Worm (Caenorhabditis elegans) whole organism, early embryonic: ENCODE data around the gene C52E4.7.
A peak's percentile ranks its signal among the peaks of the same experiment; 100 is the strongest.

Experiments used
- B0310.2 ChIP-seq: sonication (generic microtip); optimal IDR thresholded peaks from 2 replicates; lab custom pipeline; 2016; ENCODE audit warnings: mild to moderate bottlenecking, missing genetic modification characterization, missing compliant biosample characterization
- F13C5.2 ChIP-seq: sonication (generic microtip); optimal IDR thresholded peaks from 2 replicates; lab custom pipeline; 2017; ENCODE audit warnings: mild to moderate bottlenecking, missing genetic modification characterization, inconsistent platforms, missing compliant biosample characterization
- aly-1 ChIP-seq: sonication (generic microtip); optimal IDR thresholded peaks from 2 replicates; lab custom pipeline; 2016; ENCODE audit warnings: missing genetic modification characterization, missing compliant biosample characterization
- ama-1 ChIP-seq: fragments of 150-350 bp; optimal IDR thresholded peaks from 2 replicates; lab custom pipeline; 2014
- ceh-13 ChIP-seq: fragments of 200-800 bp; sonication (Bioruptor generic); optimal IDR thresholded peaks from 2 replicates; lab custom pipeline; 2018; ENCODE audit warnings: mild to moderate bottlenecking, missing genetic modification characterization, missing compliant biosample characterization
- ceh-36 ChIP-seq: sonication (generic microtip); optimal IDR thresholded peaks from 2 replicates; lab custom pipeline; 2016; ENCODE audit warnings: missing genetic modification characterization, inconsistent platforms, missing compliant biosample characterization
- ets-7 ChIP-seq: sonication (generic microtip); optimal IDR thresholded peaks from 2 replicates; lab custom pipeline; 2016; ENCODE audit warnings: missing genotype, missing genetic modification characterization, missing compliant biosample characterization
- flt-1 ChIP-seq: fragments of 200-800 bp; sonication (Bioruptor generic); IDR thresholded peaks from 2 replicates; pipeline ENCODE4 v1.3.6; 2022; ENCODE audit warnings: missing genetic modification characterization, missing compliant biosample characterization
- hmbx-1 ChIP-seq: sonication (generic microtip); optimal IDR thresholded peaks from 2 replicates; lab custom pipeline; 2016; ENCODE audit warnings: mild to moderate bottlenecking, missing genetic modification characterization, missing compliant biosample characterization
- hmg-4 ChIP-seq: fragments of 200-800 bp; sonication (Bioruptor generic); optimal IDR thresholded peaks from 2 replicates; lab custom pipeline; 2018; ENCODE audit warnings: mild to moderate bottlenecking, missing genetic modification characterization, missing compliant biosample characterization
- hnd-1 ChIP-seq: sonication (generic microtip); optimal IDR thresholded peaks from 2 replicates; lab custom pipeline; 2016; ENCODE audit warnings: missing genetic modification characterization, missing compliant biosample characterization
- pes-1 ChIP-seq: fragments of 200-800 bp; sonication (Bioruptor generic); IDR thresholded peaks from 2 replicates; pipeline ENCODE4 v1.3.6; 2022; ENCODE audit warnings: missing genetic modification reagents, missing genetic modification characterization, missing compliant biosample characterization
- scrt-1 ChIP-seq: fragments of 200-800 bp; sonication (Bioruptor generic); IDR thresholded peaks from 2 replicates; pipeline ENCODE4 v1.3.6; 2022; ENCODE audit warnings: missing genetic modification characterization, missing compliant biosample characterization
- sea-1 ChIP-seq: fragments of 200-800 bp; sonication (Bioruptor generic); conservative IDR thresholded peaks from 2 replicates; pipeline ENCODE4 v1.3.6; 2022; ENCODE audit warnings: missing genetic modification characterization, missing compliant biosample characterization
- tbx-11 ChIP-seq: fragments of 200-800 bp; sonication (Bioruptor generic); IDR thresholded peaks from 2 replicates; pipeline ENCODE4 v1.3.6; 2022; ENCODE audit warnings: missing genetic modification characterization, missing compliant biosample characterization
- tbx-37 ChIP-seq: fragments of 200-800 bp; sonication (Bioruptor generic); conservative IDR thresholded peaks from 2 replicates; pipeline ENCODE4 v1.3.6; 2022; ENCODE audit warnings: missing genetic modification reagents, missing genetic modification characterization, missing compliant biosample characterization
- tra-4 ChIP-seq: sonication (generic microtip); optimal IDR thresholded peaks from 2 replicates; lab custom pipeline; 2017; ENCODE audit warnings: missing genetic modification characterization, missing compliant biosample characterization

Gene C52E4.7

ce11 chrV:11976734-11977133 is 17.4 kb upstream of the C52E4.7 start:
- TF ChIP-seq ceh-13: no peak
- TF ChIP-seq scrt-1: no peak
- TF ChIP-seq tbx-37 (GFP tag; lab: Robert Waterston, UW): no peak

DNA sequence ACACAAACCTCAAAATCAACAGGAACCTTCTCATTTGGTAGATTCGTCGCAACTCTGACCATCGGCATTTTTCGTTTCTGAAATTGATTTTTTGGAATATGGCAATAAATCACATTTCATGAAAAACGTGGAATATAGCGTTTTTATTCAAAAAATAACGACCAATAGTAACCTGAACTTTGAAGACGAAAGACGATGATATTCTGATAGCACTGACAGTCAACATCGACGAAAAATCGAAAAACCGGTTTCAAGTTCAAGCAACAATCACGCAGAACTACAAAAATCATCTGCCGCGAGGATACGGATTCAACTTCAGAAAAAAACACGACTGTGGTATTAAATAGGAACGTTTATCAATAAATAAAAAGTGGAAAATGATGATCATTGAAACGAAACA is 15.9 kb upstream of the C52E4.7 start, which contains the start of gene mif-2:
TSS of gene mif-2 (minus strand) at position 281 of the 400 bp plus-strand sequence.
- TF ChIP-seq ama-1 (lab: Kevin White, UChicago): peak; percentile 28
- no peak for TF ChIP-seq ceh-13

DNA sequence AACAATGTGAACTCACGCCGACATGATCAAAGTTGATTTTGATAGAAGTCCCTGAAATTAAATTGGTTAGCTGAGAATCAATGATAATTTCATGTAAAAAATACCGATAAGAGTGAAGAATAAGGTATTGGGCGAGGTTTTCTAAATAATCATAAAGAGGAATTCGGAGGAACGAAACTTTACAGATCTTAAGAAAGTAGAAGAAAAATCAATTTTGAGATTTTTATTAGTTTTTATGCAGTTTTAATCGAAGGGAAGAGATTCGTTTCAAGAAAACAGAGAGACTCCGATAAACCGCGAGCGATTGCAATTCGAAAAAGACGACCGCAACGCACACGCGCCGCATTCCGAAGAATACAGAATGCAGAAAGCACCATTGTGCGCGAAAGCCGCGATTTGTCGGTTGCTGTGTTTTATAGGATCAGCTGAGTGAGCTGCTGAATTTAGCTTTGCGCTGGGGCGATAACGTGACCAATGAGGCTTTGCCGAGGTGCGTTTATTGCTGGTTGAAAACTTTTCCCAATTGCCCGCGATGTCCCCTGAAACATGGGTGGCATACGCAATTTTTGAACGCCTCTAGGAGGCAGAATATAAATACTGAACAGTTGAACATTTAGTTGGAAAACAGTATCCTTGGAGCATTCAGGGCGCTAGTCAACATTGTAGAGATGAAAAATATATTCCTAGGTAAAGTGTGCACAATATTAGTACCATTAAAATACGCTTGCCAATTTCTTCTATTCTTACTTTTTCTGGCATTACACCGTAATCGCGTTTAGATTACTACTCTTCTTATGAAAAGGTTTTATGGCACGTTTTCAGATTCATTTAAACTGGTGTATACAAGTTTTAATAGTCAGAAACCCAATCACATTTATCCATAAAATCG is 14.2 kb upstream of the C52E4.7 start, which contains the start of gene snr-4:
TSS of gene snr-4 (minus strand) at position 51 of the 889 bp plus-strand sequence.
- TF ChIP-seq pes-1 (GFP tag; lab: Robert Waterston, UW) (peak; percentile 53; the same call in 1 of the 2 replicates), ets-7 (tag; lab: Kevin White, UChicago) (no peak), flt-1 (GFP tag; lab: Robert Waterston, UW) (peak; percentile 63), F13C5.2 (peak; percentile 73), sea-1 (GFP tag; lab: Robert Waterston, UW) (0 out of 2 replicates have a peak, but pooled peaks have one; percentile 66), B0310.2 (tag; lab: Kevin White, UChicago) (peak; percentile 57), hmg-4 (GFP tag; lab: Kevin White, UChicago) (peak; percentile 57), ceh-13 (peak; percentile 6), hmbx-1 (tag; lab: Kevin White, UChicago) (no peak), tra-4 (tag; lab: Kevin White, UChicago) (peak; percentile 8), hnd-1 (no peak), aly-1 (tag; lab: Kevin White, UChicago) (no peak), ceh-36 (tag; lab: Kevin White, UChicago) (peak; percentile 31), tbx-37 (GFP tag; lab: Robert Waterston, UW) (no peak; the same call in 1 of the 2 replicates), ama-1 (lab: Kevin White, UChicago) (peak; percentile 94)

ce11 chrV:11982309-11982708 is 11.8 kb upstream of the C52E4.7 start, which contains the start of gene rpt-1:
TSS of gene rpt-1 (minus strand) at chrV:11982397.
- TF ChIP-seq tbx-37 (GFP tag; lab: Robert Waterston, UW) (no peak), F13C5.2 (peak; percentile 13), B0310.2 (tag; lab: Kevin White, UChicago) (no peak), tbx-11 (GFP tag; lab: Robert Waterston, UW) (no peak), sea-1 (GFP tag; lab: Robert Waterston, UW) (no peak), flt-1 (GFP tag; lab: Robert Waterston, UW) (no peak)

DNA sequence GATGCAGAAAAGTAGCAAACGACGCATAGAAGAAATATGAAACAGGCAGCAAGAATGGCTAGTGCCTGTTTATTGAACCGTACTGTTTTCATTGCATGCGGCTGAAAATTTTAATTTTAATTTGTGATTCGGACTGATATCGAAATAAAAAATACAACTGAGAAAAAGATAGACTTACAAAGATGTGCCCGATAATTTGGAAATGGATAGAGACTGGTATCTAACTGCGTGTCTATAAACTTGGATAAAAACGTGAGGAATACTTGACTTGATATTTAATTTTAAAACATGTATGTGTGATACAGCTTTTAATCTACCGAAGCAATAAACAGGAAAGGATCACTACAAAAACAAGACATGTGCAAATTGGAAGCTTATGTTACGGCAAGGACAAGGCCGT is 8.7 kb upstream of the C52E4.7 start, which contains the start of gene mans-2:
TSS of gene mans-2 (minus strand) at position 101 of the 400 bp plus-strand sequence.
- no peak for TF ChIP-seq aly-1 (tag; lab: Kevin White, UChicago)

ce11 chrV:11986078-11986869 is 7.8 kb upstream of the C52E4.7 start:
- TF ChIP-seq hmg-4 (GFP tag; lab: Kevin White, UChicago): no peak
- no peak for TF ChIP-seq pes-1 (GFP tag; lab: Robert Waterston, UW)
- no peak for TF ChIP-seq ama-1 (lab: Kevin White, UChicago)
- TF ChIP-seq ceh-13: no peak
- no peak for TF ChIP-seq sea-1 (GFP tag; lab: Robert Waterston, UW)

ce11 chrV:11989861-11990260 is 4.2 kb upstream of the C52E4.7 start:
- no peak for TF ChIP-seq pes-1 (GFP tag; lab: Robert Waterston, UW)
- no peak for TF ChIP-seq tbx-11 (GFP tag; lab: Robert Waterston, UW)
- TF ChIP-seq flt-1 (GFP tag; lab: Robert Waterston, UW): no peak
- TF ChIP-seq hmbx-1 (tag; lab: Kevin White, UChicago): no peak
- TF ChIP-seq F13C5.2: no peak
- TF ChIP-seq hnd-1: no peak
- no peak for TF ChIP-seq ceh-36 (tag; lab: Kevin White, UChicago)
- TF ChIP-seq tra-4 (tag; lab: Kevin White, UChicago): no peak
- TF ChIP-seq scrt-1: no peak
- no peak for TF ChIP-seq ama-1 (lab: Kevin White, UChicago)
- TF ChIP-seq ceh-13: no peak
- TF ChIP-seq tbx-37 (GFP tag; lab: Robert Waterston, UW): no peak
- TF ChIP-seq sea-1 (GFP tag; lab: Robert Waterston, UW): no peak
- TF ChIP-seq aly-1 (tag; lab: Kevin White, UChicago): no peak
- no peak for TF ChIP-seq hmg-4 (GFP tag; lab: Kevin White, UChicago)
